Worm (Caenorhabditis elegans) whole organism, L1 larva: ENCODE results near the gene srj-49.
A peak's percentile ranks its signal among the peaks of the same experiment; 100 is the strongest.

ENCODE experiments used
- C04F5.9 ChIP-seq: sonication (generic microtip); optimal IDR thresholded peaks from 2 replicates; lab custom pipeline; 2016; ENCODE audit warnings: missing genetic modification characterization, missing compliant biosample characterization
- C34B4.2 ChIP-seq: sonication (generic microtip); optimal IDR thresholded peaks from 2 replicates; lab custom pipeline; 2017; ENCODE audit warnings: mild to moderate bottlenecking, missing genetic modification characterization, missing compliant biosample characterization
- alr-1 ChIP-seq: fragments of 200-800 bp; sonication (Bioruptor generic); optimal IDR thresholded peaks from 2 replicates; lab custom pipeline; 2018; ENCODE audit warnings: borderline replicate concordance, mild to moderate bottlenecking, missing genetic modification characterization, missing compliant biosample characterization
- aly-2 ChIP-seq: fragments of 150-350 bp; optimal IDR thresholded peaks from 2 replicates; lab custom pipeline; 2014; ENCODE audit warnings: missing biosample characterization, missing genetic modification characterization
- ama-1 ChIP-seq: fragments of 150-350 bp; optimal IDR thresholded peaks from 2 replicates; lab custom pipeline; 2014
- ceh-63 ChIP-seq: fragments of 200-800 bp; sonication (Bioruptor generic); optimal IDR thresholded peaks from 2 replicates; lab custom pipeline; 2018; ENCODE audit warnings: mild to moderate bottlenecking, missing genetic modification characterization, missing compliant biosample characterization
- ceh-88 ChIP-seq: fragments of 200-800 bp; sonication (Bioruptor generic); IDR thresholded peaks from 2 replicates; pipeline ENCODE4 v1.3.6; 2022; ENCODE audit warnings: missing genetic modification characterization, missing compliant biosample characterization
- ces-1 ChIP-seq: fragments of 150-350 bp; optimal IDR thresholded peaks from 2 replicates; lab custom pipeline; 2014; ENCODE audit warnings: missing biosample characterization, missing genetic modification reagents, missing genetic modification characterization
- dpl-1 ChIP-seq, 3 experiments: fragments of 150-350 bp in 2 of 3; sonication (generic microtip) in 1 of 3; optimal IDR thresholded peaks; 2 replicates each; lab custom pipeline; 2014 to 2017; ENCODE audit warnings: missing biosample characterization in 3 of 3, missing genetic modification characterization in 3 of 3, missing genetic modification reagents in 3 of 3
- efl-1 ChIP-seq, 4 experiments: fragments of 150-350 bp; optimal IDR thresholded peaks in 3 of 4; peaks in 1 of 4; 1 replicate in 1 of 4; 2 replicates in 3 of 4; lab custom pipeline; 2014; ENCODE audit warnings: missing biosample characterization in 2 of 4, missing genetic modification characterization in 2 of 4, missing genetic modification reagents in 2 of 4
- efl-3 ChIP-seq: fragments of 200-800 bp; sonication (Bioruptor generic); optimal IDR thresholded peaks from 2 replicates; lab custom pipeline; 2018; ENCODE audit warnings: mild to moderate bottlenecking, missing genetic modification characterization, missing compliant biosample characterization
- egl-13 ChIP-seq: sonication (generic microtip); optimal IDR thresholded peaks from 2 replicates; lab custom pipeline; 2016; ENCODE audit warnings: missing genotype, missing genetic modification reagents, missing genetic modification characterization, missing compliant biosample characterization
- elt-2 ChIP-seq: sonication (generic microtip); optimal IDR thresholded peaks from 2 replicates; lab custom pipeline; 2016; ENCODE audit warnings: missing genetic modification characterization, mild to moderate bottlenecking, inconsistent platforms, missing compliant biosample characterization, missing genetic modification reagents
- ets-5 ChIP-seq: fragments of 200-800 bp; sonication (Bioruptor generic); IDR thresholded peaks from 2 replicates; pipeline ENCODE4 v1.3.6; 2022; ENCODE audit warnings: missing genetic modification characterization, missing compliant biosample characterization
- grh-1 ChIP-seq: fragments of 200-800 bp; sonication (Bioruptor generic); IDR thresholded peaks from 2 replicates; pipeline ENCODE4 v1.3.6; 2022; ENCODE audit warnings: missing genetic modification reagents, missing genetic modification characterization, missing compliant biosample characterization
- hlh-17 ChIP-seq: fragments of 200-800 bp; sonication (Bioruptor generic); optimal IDR thresholded peaks from 2 replicates; lab custom pipeline; 2018; ENCODE audit warnings: missing genetic modification characterization, mild to moderate bottlenecking, missing compliant biosample characterization, moderate library complexity, borderline replicate concordance
- hpl-2 ChIP-seq: fragments of 150-350 bp; optimal IDR thresholded peaks from 2 replicates; lab custom pipeline; 2014; ENCODE audit warnings: missing biosample characterization, missing genetic modification reagents, missing genetic modification characterization
- irx-1 ChIP-seq: sonication (generic microtip); optimal IDR thresholded peaks from 2 replicates; lab custom pipeline; 2016; ENCODE audit warnings: missing genetic modification characterization, missing compliant biosample characterization
- lin-13 ChIP-seq: fragments of 150-350 bp; optimal IDR thresholded peaks from 2 replicates; lab custom pipeline; 2014; ENCODE audit warnings: missing biosample characterization, missing genetic modification reagents, missing genetic modification characterization
- lin-14 ChIP-seq: fragments of 200-800 bp; sonication (Bioruptor generic); optimal IDR thresholded peaks from 2 replicates; lab custom pipeline; 2018; ENCODE audit warnings: mild to moderate bottlenecking, missing genetic modification characterization, moderate library complexity, missing compliant biosample characterization
- lin-15B ChIP-seq: fragments of 150-350 bp; sonication (generic microtip); optimal IDR thresholded peaks from 3 replicates; lab custom pipeline; 2014; ENCODE audit warnings: missing biosample characterization, missing genetic modification characterization
- lir-3 ChIP-seq: sonication (generic microtip); optimal IDR thresholded peaks from 2 replicates; lab custom pipeline; 2016; ENCODE audit warnings: mild to moderate bottlenecking, missing genetic modification characterization, moderate library complexity, missing compliant biosample characterization; ENCODE audit not compliant: poor library complexity
- mef-2 ChIP-seq: fragments of 150-350 bp; optimal IDR thresholded peaks from 2 replicates; lab custom pipeline; 2014; ENCODE audit warnings: missing biosample characterization, missing genetic modification characterization
- mep-1 ChIP-seq: fragments of 150-350 bp; optimal IDR thresholded peaks from 2 replicates; lab custom pipeline; 2014; ENCODE audit warnings: missing biosample characterization, missing genetic modification characterization
- nhr-11 ChIP-seq: fragments of 150-350 bp; optimal IDR thresholded peaks from 2 replicates; lab custom pipeline; 2014; ENCODE audit warnings: missing biosample characterization, missing genetic modification characterization
- nhr-20 ChIP-seq: sonication (generic microtip); optimal IDR thresholded peaks from 2 replicates; lab custom pipeline; 2016; ENCODE audit warnings: mild to moderate bottlenecking, missing genetic modification characterization, missing compliant biosample characterization
- nhr-28 ChIP-seq: fragments of 150-350 bp; optimal IDR thresholded peaks from 2 replicates; lab custom pipeline; 2014; ENCODE audit warnings: missing biosample characterization, missing genetic modification characterization
- pax-3 ChIP-seq: fragments of 200-800 bp; sonication (Bioruptor generic); optimal IDR thresholded peaks from 2 replicates; lab custom pipeline; 2018; ENCODE audit warnings: mild to moderate bottlenecking, missing genetic modification characterization, moderate library complexity, missing compliant biosample characterization
- skn-1 ChIP-seq: fragments of 150-350 bp; optimal IDR thresholded peaks from 2 replicates; lab custom pipeline; 2014; ENCODE audit warnings: missing biosample characterization, missing genetic modification characterization
- sox-4 ChIP-seq: sonication (generic microtip); optimal IDR thresholded peaks from 2 replicates; lab custom pipeline; 2016; ENCODE audit warnings: missing genetic modification characterization, missing compliant biosample characterization
- sptf-1 ChIP-seq: fragments of 150-350 bp; optimal IDR thresholded peaks from 2 replicates; lab custom pipeline; 2014; ENCODE audit warnings: missing biosample characterization, missing genetic modification characterization
- swsn-7 ChIP-seq: sonication (generic microtip); optimal IDR thresholded peaks from 2 replicates; lab custom pipeline; 2016; ENCODE audit warnings: missing genetic modification characterization, missing compliant biosample characterization
- tbx-2 ChIP-seq: sonication (generic microtip); optimal IDR thresholded peaks from 2 replicates; lab custom pipeline; 2016; ENCODE audit warnings: missing genetic modification characterization, missing compliant biosample characterization
- unc-62 ChIP-seq: fragments of 150-350 bp; optimal IDR thresholded peaks from 2 replicates; lab custom pipeline; 2014; ENCODE audit warnings: missing biosample characterization, missing genetic modification reagents, missing genetic modification characterization
- unc-86 ChIP-seq: sonication (generic microtip); optimal IDR thresholded peaks from 2 replicates; lab custom pipeline; 2016; ENCODE audit warnings: missing genetic modification characterization, missing compliant biosample characterization
- unc-98 ChIP-seq: fragments of 200-800 bp; sonication (Bioruptor generic); IDR thresholded peaks from 2 replicates; pipeline ENCODE4 v1.3.6; 2022; ENCODE audit warnings: missing genetic modification characterization, missing compliant biosample characterization
- vab-15 ChIP-seq: sonication (generic microtip); optimal IDR thresholded peaks from 2 replicates; lab custom pipeline; 2017; ENCODE audit warnings: missing genotype, mild to moderate bottlenecking, missing genetic modification characterization, missing compliant biosample characterization
- xbp-1 ChIP-seq: sonication (generic microtip); optimal IDR thresholded peaks from 2 replicates; lab custom pipeline; 2016; ENCODE audit warnings: missing genetic modification characterization, missing compliant biosample characterization
- ztf-11 ChIP-seq, 2 experiments: sonication (generic microtip); optimal IDR thresholded peaks; 2 replicates each; lab custom pipeline; 2016 to 2017; ENCODE audit warnings: missing genetic modification characterization in 2 of 2, missing biosample characterization in 1 of 2, missing compliant biosample characterization in 1 of 2
- ztf-4 ChIP-seq: fragments of 150-350 bp; optimal IDR thresholded peaks from 2 replicates; lab custom pipeline; 2014; ENCODE audit warnings: missing biosample characterization, missing genetic modification characterization

The srj-49 gene

ce11 chrV:2848290-2848937, at the start of gene srj-49:
Gene srj-49, minus strand, starts transcription at chrV:2848340.
- TF ChIP-seq vab-15 (tag; lab: Kevin White, UChicago), result no peak
- TF ChIP-seq unc-62 (GFP tag; lab: Kevin White, UChicago), result no peak
- TF ChIP-seq ets-5 (GFP tag; lab: Robert Waterston, UW), result no peak
- peak; percentile 96 for TF ChIP-seq elt-2 (tag; lab: Kevin White, UChicago)
- no peak for TF ChIP-seq sptf-1 (tag; lab: Kevin White, UChicago)
- TF ChIP-seq ceh-88 (GFP tag; lab: Robert Waterston, UW), result no peak
- no peak for TF ChIP-seq mep-1 (tag; lab: Kevin White, UChicago)
- TF ChIP-seq lin-13, result no peak

- TF ChIP-seq hpl-2 (GFP tag; lab: Kevin White, UChicago) (no peak), elt-2 (tag; lab: Kevin White, UChicago) (peak; percentile 3), skn-1 (no peak), lir-3 (tag; lab: Kevin White, UChicago) (no peak)
Observed at ce11 chrV:2896198-2896660, 48.1 kb upstream of the srj-49 start, which contains the start of gene pals-32. Gene pals-32, plus strand, starts transcription at chrV:2896610.

ce11 chrV:2892976-2893375, 44.8 kb upstream of the srj-49 start, which contains the start of gene srh-127:
Gene srh-127, plus strand, starts transcription at chrV:2893276.
- TF ChIP-seq aly-2 (tag; lab: Kevin White, UChicago) (no peak), ama-1 (lab: Kevin White, UChicago) (no peak), efl-1 (optimal IDR thresholded peaks at IDR 0.05; lab: Kevin White, UChicago) (no peak), efl-1 (GFP tag; optimal IDR thresholded peaks at IDR 0.05 in 1 of 2; lab: Kevin White, UChicago) (peak in 1 of 2 experiments; percentile 17)

- no peak for TF ChIP-seq ztf-4 (tag; lab: Kevin White, UChicago)
- TF ChIP-seq aly-2 (tag; lab: Kevin White, UChicago), result no peak
- no peak for TF ChIP-seq ces-1 (GFP tag; lab: Kevin White, UChicago)
- TF ChIP-seq pax-3 (tag; lab: Kevin White, UChicago), result no peak
- no peak for TF ChIP-seq ztf-11 (tag; optimal IDR thresholded peaks at IDR 0.05; lab: Kevin White, UChicago)
- TF ChIP-seq lin-15B (tag; lab: Kevin White, UChicago), result no peak
- TF ChIP-seq alr-1 (tag; lab: Kevin White, UChicago), result no peak
Observed at ce11 chrV:2891927-2892326, 43.8 kb upstream of the srj-49 start, which contains the start of gene F37B4.15. Gene F37B4.15, plus strand, starts transcription at chrV:2892227.

ce11 chrV:2888681-2889080, 40.5 kb upstream of the srj-49 start, which contains the start of gene srw-4:
Gene srw-4, minus strand, starts transcription at chrV:2888781.
- TF ChIP-seq lin-14 (GFP tag; lab: Kevin White, UChicago) (no peak), hpl-2 (GFP tag; lab: Kevin White, UChicago) (no peak), ztf-11 (tag; optimal IDR thresholded peaks at IDR 0.05; lab: Kevin White, UChicago) (no peak), ceh-63 (no peak), swsn-7 (no peak), lir-3 (tag; lab: Kevin White, UChicago) (no peak), grh-1 (GFP tag; lab: Robert Waterston, UW) (no peak), nhr-20 (tag; lab: Kevin White, UChicago) (no peak), nhr-11 (tag; lab: Kevin White, UChicago) (no peak), dpl-1 (GFP tag; optimal IDR thresholded peaks at IDR 0.05; lab: Kevin White, UChicago) (no peak), lin-13 (no peak), irx-1 (tag; lab: Kevin White, UChicago) (no peak)
- TF ChIP-seq, all 84 proteins: peak for 0

ce11 chrV:2888265-2888664, 40.1 kb upstream of the srj-49 start:
- no peak for TF ChIP-seq efl-3 (GFP tag; lab: Kevin White, UChicago)
- TF ChIP-seq ama-1 (lab: Kevin White, UChicago), result no peak
- no peak for TF ChIP-seq tbx-2 (tag; lab: Kevin White, UChicago)
- TF ChIP-seq unc-86 (tag; lab: Kevin White, UChicago), result no peak
- no peak for TF ChIP-seq ceh-88 (GFP tag; lab: Robert Waterston, UW)
- no peak for TF ChIP-seq ceh-63
- TF ChIP-seq hlh-17 (GFP tag; lab: Kevin White, UChicago), result no peak
- TF ChIP-seq xbp-1 (tag; lab: Kevin White, UChicago), result no peak
- TF ChIP-seq mef-2, result no peak
- TF ChIP-seq sox-4 (tag; lab: Kevin White, UChicago), result no peak
- TF ChIP-seq C04F5.9 (tag; lab: Kevin White, UChicago), result no peak
- no peak for TF ChIP-seq nhr-28 (tag; lab: Kevin White, UChicago)
- TF ChIP-seq mep-1 (tag; lab: Kevin White, UChicago), result no peak
- TF ChIP-seq efl-1 (optimal IDR thresholded peaks at IDR 0.05; lab: Kevin White, UChicago), result no peak
- no peak for TF ChIP-seq efl-1 (GFP tag; optimal IDR thresholded peaks at IDR 0.05 in 1 of 2; lab: Kevin White, UChicago)
- no peak for TF ChIP-seq vab-15 (tag; lab: Kevin White, UChicago)
- no peak for TF ChIP-seq unc-98 (GFP tag; lab: Robert Waterston, UW)
- no peak for TF ChIP-seq C34B4.2
- TF ChIP-seq egl-13 (tag; lab: Kevin White, UChicago), result no peak
